Fruit fly (Drosophila melanogaster) whole organism, embryonic: ENCODE data around the gene MSAmiP.

Source experiments
- Abd-B ChIP-seq: fragments of 200-800 bp; sonication (Bioruptor generic); optimal IDR thresholded peaks from 2 replicates; lab custom pipeline; 2018; ENCODE audit warnings: missing biosample characterization, mild to moderate bottlenecking, missing genetic modification characterization, moderate library complexity
- Bdp1 ChIP-seq: fragments of 200-800 bp; sonication (Bioruptor generic); optimal IDR thresholded peaks from 3 replicates; lab custom pipeline; 2016; ENCODE audit warnings: missing biosample characterization, missing genetic modification characterization
- CG10321 ChIP-seq: fragments of 200-800 bp; sonication (Bioruptor generic); IDR thresholded peaks from 2 replicates; pipeline ENCODE4 v1.3.6; 2022; ENCODE audit warnings: missing biosample characterization, missing genetic modification characterization
- CG10462 ChIP-seq: fragments of 200-800 bp; sonication (Bioruptor generic); optimal IDR thresholded peaks from 2 replicates; lab custom pipeline; 2016; ENCODE audit warnings: missing biosample characterization, missing genetic modification characterization
- CG13775 ChIP-seq: fragments of 200-800 bp; sonication (Bioruptor generic); optimal IDR thresholded peaks from 3 replicates; lab custom pipeline; 2017; ENCODE audit warnings: missing biosample characterization, mild to moderate bottlenecking, missing genetic modification characterization
- CG14860 ChIP-seq: fragments of 200-800 bp; sonication (Bioruptor generic); IDR thresholded peaks from 3 replicates; pipeline ENCODE4 v1.3.6; 2022; ENCODE audit warnings: missing biosample characterization, missing genetic modification characterization; ENCODE audit not compliant: partially characterized antibody
- CG15011 ChIP-seq: fragments of 200-800 bp; sonication (Bioruptor generic); optimal IDR thresholded peaks from 3 replicates; lab custom pipeline; 2018; ENCODE audit warnings: missing biosample characterization, mild to moderate bottlenecking, missing genetic modification characterization
- CG16813 ChIP-seq: fragments of 200-800 bp; sonication (Bioruptor generic); IDR thresholded peaks from 3 replicates; pipeline ENCODE4 v1.3.6; 2022; ENCODE audit warnings: missing biosample characterization, missing genetic modification characterization; ENCODE audit not compliant: partially characterized antibody
- CG16815 ChIP-seq: fragments of 200-800 bp; sonication (Bioruptor generic); optimal IDR thresholded peaks from 3 replicates; lab custom pipeline; 2017; ENCODE audit warnings: missing biosample characterization, mild to moderate bottlenecking, missing genetic modification characterization
- CG17361 ChIP-seq: fragments of 200-800 bp; sonication (Bioruptor generic); IDR thresholded peaks from 3 replicates; pipeline ENCODE4 v1.3.6; 2022; ENCODE audit warnings: missing biosample characterization, missing genetic modification characterization
- CG3163 ChIP-seq: fragments of 200-800 bp; sonication (Bioruptor generic); optimal IDR thresholded peaks from 3 replicates; lab custom pipeline; 2016; ENCODE audit warnings: missing biosample characterization, missing genetic modification characterization
- CG32767 ChIP-seq: fragments of 200-800 bp; sonication (Bioruptor generic); IDR thresholded peaks from 2 replicates; pipeline ENCODE4 v1.3.6; 2022; ENCODE audit warnings: missing biosample characterization, missing genetic modification characterization
- CG3995 ChIP-seq: fragments of 200-800 bp; sonication (Bioruptor generic); optimal IDR thresholded peaks from 3 replicates; lab custom pipeline; 2016; ENCODE audit warnings: missing biosample characterization, missing genetic modification characterization
- CG6254 ChIP-seq: fragments of 200-800 bp; sonication (Bioruptor generic); optimal IDR thresholded peaks from 3 replicates; lab custom pipeline; 2017; ENCODE audit warnings: mild to moderate bottlenecking, missing biosample characterization, missing genetic modification reagents, missing genetic modification characterization
- CG6654 ChIP-seq: fragments of 200-800 bp; sonication (Bioruptor generic); optimal IDR thresholded peaks from 2 replicates; lab custom pipeline; 2017; ENCODE audit warnings: missing biosample characterization, mild to moderate bottlenecking, missing genetic modification characterization
- CG7357 ChIP-seq: fragments of 200-800 bp; sonication (Bioruptor generic); IDR thresholded peaks from 3 replicates; pipeline ENCODE4 v1.3.6; 2022; ENCODE audit warnings: missing biosample characterization, missing genetic modification characterization
- CG8944 ChIP-seq: fragments of 200-800 bp; sonication (Bioruptor generic); optimal IDR thresholded peaks from 3 replicates; lab custom pipeline; 2016; ENCODE audit warnings: missing biosample characterization, missing genetic modification characterization
- CG9932 ChIP-seq: fragments of 200-800 bp; sonication (Bioruptor generic); IDR thresholded peaks from 2 replicates; pipeline ENCODE4 v1.3.6; 2022; ENCODE audit warnings: missing biosample characterization, missing genetic modification characterization
- CHES-1-like ChIP-seq: fragments of 200-800 bp; sonication (Bioruptor generic); optimal IDR thresholded peaks from 2 replicates; lab custom pipeline; 2016; ENCODE audit warnings: missing biosample characterization, missing genetic modification characterization
- D19B ChIP-seq: fragments of 200-800 bp; sonication (Bioruptor generic); optimal IDR thresholded peaks from 2 replicates; lab custom pipeline; 2017; ENCODE audit warnings: missing biosample characterization, mild to moderate bottlenecking, missing genetic modification characterization
- Gsc ChIP-seq: fragments of 200-800 bp; sonication (Bioruptor generic); IDR thresholded peaks from 2 replicates; pipeline ENCODE4 v1.3.6; 2022; ENCODE audit warnings: missing biosample characterization, missing genetic modification characterization
- Hand ChIP-seq: fragments of 200-800 bp; sonication (Bioruptor generic); optimal IDR thresholded peaks from 2 replicates; lab custom pipeline; 2017; ENCODE audit warnings: mild to moderate bottlenecking, missing biosample characterization, missing genetic modification reagents, missing genetic modification characterization
- Hr78 ChIP-seq, 2 experiments: fragments of 200-800 bp in 1 of 2; fragments of >200 bp in 1 of 2; sonication (Bioruptor generic) in 1 of 2; optimal IDR thresholded peaks; 2 replicates each; lab custom pipeline; 2017 to 2019; ENCODE audit warnings: missing biosample characterization in 2 of 2, missing genetic modification characterization in 2 of 2, mild to moderate bottlenecking in 1 of 2, moderate library complexity in 1 of 2
- Lpt ChIP-seq: fragments of >200 bp; optimal IDR thresholded peaks from 2 replicates; lab custom pipeline; 2018; ENCODE audit warnings: missing biosample characterization, missing genetic modification characterization
- Nf-YB ChIP-seq: fragments of 200-800 bp; sonication (Bioruptor generic); optimal IDR thresholded peaks from 3 replicates; lab custom pipeline; 2019; ENCODE audit warnings: missing biosample characterization, mild to moderate bottlenecking, missing genetic modification characterization, moderate library complexity
- Nf-YC ChIP-seq: fragments of 200-800 bp; optimal IDR thresholded peaks from 3 replicates; lab custom pipeline; 2019; ENCODE audit warnings: missing biosample characterization, mild to moderate bottlenecking, missing genetic modification characterization, moderate library complexity
- Oli ChIP-seq: fragments of 200-800 bp; sonication (Bioruptor generic); optimal IDR thresholded peaks from 2 replicates; lab custom pipeline; 2018; ENCODE audit warnings: missing biosample characterization, mild to moderate bottlenecking, missing genetic modification characterization, moderate library complexity
- Ravus ChIP-seq: fragments of 200-800 bp; sonication (Bioruptor generic); IDR thresholded peaks from 2 replicates; pipeline ENCODE4 v1.3.6; 2022; ENCODE audit warnings: missing biosample characterization, missing genetic modification characterization
- Trl ChIP-seq, 3 experiments: fragments of >200 bp in 2 of 3; fragments of 200-800 bp in 1 of 3; sonication (Bioruptor generic) in 1 of 3; optimal IDR thresholded peaks; 2 replicates in 1 of 3; 3 replicates in 2 of 3; lab custom pipeline; 2016 to 2017; ENCODE audit warnings: missing biosample characterization in 1 of 3, missing genetic modification characterization in 1 of 3
- ash1 ChIP-seq: fragments of 200-800 bp; sonication (Bioruptor generic); optimal IDR thresholded peaks from 2 replicates; lab custom pipeline; 2018; ENCODE audit warnings: missing biosample characterization, mild to moderate bottlenecking, missing genetic modification characterization
- cg ChIP-seq: fragments of 200-800 bp; sonication (Bioruptor generic); optimal IDR thresholded peaks from 3 replicates; lab custom pipeline; 2019; ENCODE audit warnings: missing biosample characterization, mild to moderate bottlenecking, missing genetic modification characterization, moderate library complexity
- chinmo ChIP-seq: fragments of 200-800 bp; sonication (Bioruptor generic); IDR thresholded peaks from 4 replicates; pipeline ENCODE4 v1.3.6; 2022; ENCODE audit warnings: missing biosample characterization, missing genetic modification characterization; ENCODE audit not compliant: partially characterized antibody
- chm ChIP-seq: fragments of 200-800 bp; sonication (Bioruptor generic); IDR thresholded peaks from 2 replicates; pipeline ENCODE4 v1.3.6; 2022; ENCODE audit warnings: missing biosample characterization, missing genetic modification characterization
- crol ChIP-seq: fragments of 200-800 bp; sonication (Bioruptor generic); IDR thresholded peaks from 2 replicates; pipeline ENCODE4 v1.3.6; 2022; ENCODE audit warnings: missing biosample characterization, missing genetic modification characterization
- en ChIP-seq: fragments of 200-800 bp; sonication (Bioruptor generic); optimal IDR thresholded peaks from 2 replicates; lab custom pipeline; 2016; ENCODE audit warnings: missing biosample characterization, missing genetic modification characterization
- ewg ChIP-seq: fragments of 200-800 bp; sonication (Bioruptor generic); optimal IDR thresholded peaks from 3 replicates; lab custom pipeline; 2017; ENCODE audit warnings: mild to moderate bottlenecking, missing biosample characterization, missing genetic modification reagents, missing genetic modification characterization
- ham ChIP-seq: fragments of 200-800 bp; sonication (Bioruptor generic); IDR thresholded peaks from 2 replicates; pipeline ENCODE4 v1.3.6; 2022; ENCODE audit warnings: missing biosample characterization, missing genetic modification characterization
- hbn ChIP-seq: fragments of 200-800 bp; sonication (Bioruptor generic); IDR thresholded peaks from 2 replicates; pipeline ENCODE4 v1.3.6; 2022; ENCODE audit warnings: missing biosample characterization, missing genetic modification characterization; ENCODE audit not compliant: partially characterized antibody
- lilli ChIP-seq: fragments of 200-800 bp; sonication (Bioruptor generic); optimal IDR thresholded peaks from 3 replicates; lab custom pipeline; 2016; ENCODE audit warnings: missing biosample characterization, missing genetic modification characterization
- lov ChIP-seq, 2 experiments: fragments of 200-800 bp in 1 of 2; fragments of >200 bp in 1 of 2; sonication (Bioruptor generic) in 1 of 2; IDR thresholded peaks in 1 of 2; optimal IDR thresholded peaks in 1 of 2; 2 replicates in 1 of 2; 3 replicates in 1 of 2; pipeline versions ENCODE4 v1.3.6 to Lab custom; 2017 to 2022; ENCODE audit warnings: missing biosample characterization in 1 of 2, missing genetic modification characterization in 1 of 2
- maf-S ChIP-seq: fragments of 200-800 bp; sonication (Bioruptor generic); optimal IDR thresholded peaks from 2 replicates; lab custom pipeline; 2016; ENCODE audit warnings: missing biosample characterization, missing genetic modification characterization
- seq ChIP-seq: fragments of 200-800 bp; sonication (Bioruptor generic); IDR thresholded peaks from 2 replicates; pipeline ENCODE4 v1.3.6; 2022; ENCODE audit warnings: missing biosample characterization, missing genetic modification characterization
- tap ChIP-seq: fragments of 200-800 bp; optimal IDR thresholded peaks from 3 replicates; lab custom pipeline; 2019; ENCODE audit warnings: missing biosample characterization, mild to moderate bottlenecking, missing genetic modification characterization, moderate library complexity
- trh ChIP-seq: fragments of 200-800 bp; sonication (Bioruptor generic); optimal IDR thresholded peaks from 2 replicates; lab custom pipeline; 2016; ENCODE audit warnings: missing biosample characterization, missing genetic modification characterization
- vvl ChIP-seq: fragments of 200-800 bp; sonication (Bioruptor generic); IDR thresholded peaks from 2 replicates; pipeline ENCODE4 v1.3.6; 2022; ENCODE audit warnings: missing biosample characterization, missing genetic modification characterization
- wor ChIP-seq: fragments of 200-800 bp; sonication (Bioruptor generic); IDR thresholded peaks from 2 replicates; pipeline ENCODE4 v1.3.6; 2022; ENCODE audit warnings: missing biosample characterization, missing genetic modification characterization
- yki ChIP-seq: fragments of >200 bp; optimal IDR thresholded peaks from 3 replicates; lab custom pipeline; 2018

MSAmiP gene

DNA sequence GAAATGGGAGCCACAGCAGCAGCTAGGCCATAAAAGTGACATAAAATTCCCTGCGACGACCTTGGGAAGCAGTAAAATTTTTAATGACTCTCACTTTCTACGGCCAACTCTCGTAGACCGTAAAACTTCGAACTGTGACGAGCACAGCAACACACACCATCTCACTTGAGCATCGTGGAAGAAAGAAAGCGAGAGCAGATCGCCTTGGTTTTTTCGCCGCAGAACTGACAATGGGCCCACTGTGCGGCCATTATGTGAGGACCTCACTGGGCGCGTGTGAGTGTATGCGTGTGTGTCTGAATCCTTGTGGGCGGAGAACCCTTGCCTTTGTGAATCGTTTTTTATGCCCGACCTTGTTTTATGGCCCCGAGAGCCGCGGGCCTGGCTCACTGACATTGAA, 17.7 kb downstream of the MSAmiP start (continued):
- TF ChIP-seq ash1 (GFP tag; lab: Kevin White, UChicago), result no peak

- TF ChIP-seq Gsc (GFP tag; lab: Robert Waterston, UW) (no peak), CG16813 (GFP tag; lab: Robert Waterston, UW) (no peak), D19B (GFP tag; lab: Kevin White, UChicago) (no peak), Bdp1 (no peak), Lpt (no peak), Hand (GFP tag; lab: Kevin White, UChicago) (no peak), CG17361 (GFP tag; lab: Robert Waterston, UW) (no peak), Oli (tag; lab: Kevin White, UChicago) (no peak), cg (peak; percentile 7), seq (peak; percentile 52; the same call in 1 of the 2 replicates), crol (GFP tag; lab: Robert Waterston, UW) (peak; percentile 27; the same call in 1 of the 2 replicates), yki (lab: Kevin White, UChicago) (no peak), Ravus (GFP tag; lab: Robert Waterston, UW) (no peak), vvl (GFP tag; lab: Robert Waterston, UW) (peak; percentile 56; the same call in 1 of the 2 replicates), CG3163 (GFP tag; lab: Kevin White, UChicago) (peak; percentile 87), CG10321 (GFP tag; lab: Robert Waterston, UW) (no peak), CHES-1-like (GFP tag; lab: Kevin White, UChicago) (no peak), CG3995 (GFP tag; lab: Kevin White, UChicago) (no peak), Abd-B (GFP tag; lab: Kevin White, UChicago) (no peak), Hr78 (GFP tag; optimal IDR thresholded peaks at IDR 0.05; lab: Kevin White, UChicago) (no peak), chm (GFP tag; lab: Robert Waterston, UW) (0 out of 2 replicates have a peak, but pooled peaks have one; percentile 48), CG16815 (GFP tag; lab: Kevin White, UChicago) (no peak), Trl (optimal IDR thresholded peaks at IDR 0.05; lab: Kevin White, UChicago) (peak; percentile 42 to 62), Trl (GFP tag; optimal IDR thresholded peaks at IDR 0.05; lab: Kevin White, UChicago) (no peak), tap (no peak), wor (GFP tag; lab: Robert Waterston, UW) (no peak), hbn (no peak), trh (no peak), ham (GFP tag; lab: Robert Waterston, UW) (no peak), CG15011 (no peak), CG10462 (no peak), chinmo (no peak), CG13775 (GFP tag; lab: Kevin White, UChicago) (no peak), CG6254 (GFP tag; lab: Kevin White, UChicago) (peak; percentile 99), CG7357 (GFP tag; lab: Robert Waterston, UW) (no peak), CG6654 (no peak), CG9932 (no peak)
These were observed 19.4 kb downstream of the MSAmiP start for dm6 chr3R:16876643-16877042.

- TF ChIP-seq CG32767 (GFP tag; lab: Robert Waterston, UW) (peak; percentile 58), CG14860 (no peak), en (no peak), cg (peak; percentile 2), CG8944 (GFP tag; lab: Kevin White, UChicago) (no peak), lov (optimal IDR thresholded peaks at IDR 0.05; lab: Kevin White, UChicago) (no peak), lov (GFP tag; IDR thresholded peaks at IDR 0.05; lab: Robert Waterston, UW) (peak; percentile 54; the same call in 1 of the 3 replicates), lilli (GFP tag; lab: Kevin White, UChicago) (no peak), Nf-YC (peak; percentile 57), ewg (GFP tag; lab: Kevin White, UChicago) (peak; percentile 25), Nf-YB (GFP tag; lab: Kevin White, UChicago) (peak; percentile 44), seq (peak; percentile 85), crol (GFP tag; lab: Robert Waterston, UW) (peak; percentile 30; the same call in 1 of the 2 replicates), maf-S (GFP tag; lab: Kevin White, UChicago) (no peak)
These were observed 20.6 kb downstream of the MSAmiP start for dm6 chr3R:16875501-16875900.
